Worm (Caenorhabditis elegans) whole organism, L1 larva: ENCODE data around the gene trxr-1.

Experiments
- C04F5.9 ChIP-seq: sonication (generic microtip); optimal IDR thresholded peaks from 2 replicates; lab custom pipeline; 2016; ENCODE audit warnings: missing genetic modification characterization, missing compliant biosample characterization
- C16A3.4 ChIP-seq: fragments of 150-350 bp; optimal IDR thresholded peaks from 2 replicates; lab custom pipeline; 2014; ENCODE audit warnings: missing biosample characterization, missing genetic modification characterization
- C34B4.2 ChIP-seq: sonication (generic microtip); optimal IDR thresholded peaks from 2 replicates; lab custom pipeline; 2017; ENCODE audit warnings: mild to moderate bottlenecking, missing genetic modification characterization, missing compliant biosample characterization
- Y116A8C.19 ChIP-seq: sonication (generic microtip); optimal IDR thresholded peaks from 2 replicates; lab custom pipeline; 2016; ENCODE audit warnings: missing compliant biosample characterization, missing genetic modification characterization, borderline replicate concordance
- aha-1 ChIP-seq: fragments of 150-350 bp; optimal IDR thresholded peaks from 2 replicates; lab custom pipeline; 2014; ENCODE audit warnings: missing biosample characterization, missing genetic modification characterization
- alr-1 ChIP-seq: fragments of 200-800 bp; sonication (Bioruptor generic); optimal IDR thresholded peaks from 2 replicates; lab custom pipeline; 2018; ENCODE audit warnings: borderline replicate concordance, mild to moderate bottlenecking, missing genetic modification characterization, missing compliant biosample characterization
- ama-1 ChIP-seq: fragments of 150-350 bp; optimal IDR thresholded peaks from 2 replicates; lab custom pipeline; 2014
- blmp-1 ChIP-seq: fragments of 150-350 bp; optimal IDR thresholded peaks from 2 replicates; lab custom pipeline; 2014; ENCODE audit warnings: missing biosample characterization, missing genetic modification characterization
- ceh-63 ChIP-seq: fragments of 200-800 bp; sonication (Bioruptor generic); optimal IDR thresholded peaks from 2 replicates; lab custom pipeline; 2018; ENCODE audit warnings: mild to moderate bottlenecking, missing genetic modification characterization, missing compliant biosample characterization
- ceh-82 ChIP-seq, 3 experiments: fragments of 150-350 bp in 1 of 3; sonication (generic microtip) in 2 of 3; optimal IDR thresholded peaks; 2 replicates each; lab custom pipeline; 2014 to 2017; ENCODE audit warnings: missing biosample characterization in 3 of 3, missing genetic modification characterization in 3 of 3
- ceh-90 ChIP-seq: sonication (generic microtip); optimal IDR thresholded peaks from 2 replicates; lab custom pipeline; 2016; ENCODE audit warnings: missing genetic modification characterization, missing compliant biosample characterization
- dpl-1 ChIP-seq, 3 experiments: fragments of 150-350 bp in 2 of 3; sonication (generic microtip) in 1 of 3; optimal IDR thresholded peaks; 2 replicates each; lab custom pipeline; 2014 to 2017; ENCODE audit warnings: missing biosample characterization in 3 of 3, missing genetic modification characterization in 3 of 3, missing genetic modification reagents in 3 of 3
- egl-27 ChIP-seq, 2 experiments: fragments of 150-350 bp in 1 of 2; sonication (generic microtip); optimal IDR thresholded peaks; 3 replicates each; lab custom pipeline; 2017 to 2018; ENCODE audit warnings: missing biosample characterization in 2 of 2, missing genetic modification characterization in 2 of 2, missing genetic modification reagents in 2 of 2
- elt-2 ChIP-seq: sonication (generic microtip); optimal IDR thresholded peaks from 2 replicates; lab custom pipeline; 2016; ENCODE audit warnings: missing genetic modification characterization, mild to moderate bottlenecking, inconsistent platforms, missing compliant biosample characterization, missing genetic modification reagents
- elt-3 ChIP-seq, 6 experiments: fragments of 150-350 bp in 1 of 6; sonication (generic microtip); optimal IDR thresholded peaks; 2 replicates each; lab custom pipeline; 2017 to 2018; ENCODE audit warnings: missing biosample characterization in 6 of 6, missing genetic modification characterization in 6 of 6, inconsistent platforms in 1 of 6
- ets-5 ChIP-seq: fragments of 200-800 bp; sonication (Bioruptor generic); IDR thresholded peaks from 2 replicates; pipeline ENCODE4 v1.3.6; 2022; ENCODE audit warnings: missing genetic modification characterization, missing compliant biosample characterization
- fkh-10 ChIP-seq: sonication (generic microtip); optimal IDR thresholded peaks from 2 replicates; lab custom pipeline; 2017; ENCODE audit warnings: missing biosample characterization, missing genetic modification reagents, missing genetic modification characterization
- fkh-4 ChIP-seq: sonication (generic microtip); optimal IDR thresholded peaks from 2 replicates; lab custom pipeline; 2016; ENCODE audit warnings: missing compliant biosample characterization, missing genetic modification characterization, borderline replicate concordance
- fkh-8 ChIP-seq: sonication (generic microtip); optimal IDR thresholded peaks from 2 replicates; lab custom pipeline; 2016; ENCODE audit warnings: mild to moderate bottlenecking, missing genetic modification characterization, missing compliant biosample characterization
- fos-1 ChIP-seq: fragments of 150-350 bp; optimal IDR thresholded peaks from 2 replicates; lab custom pipeline; 2014; ENCODE audit warnings: missing biosample characterization, missing genetic modification characterization
- grh-1 ChIP-seq: fragments of 200-800 bp; sonication (Bioruptor generic); IDR thresholded peaks from 2 replicates; pipeline ENCODE4 v1.3.6; 2022; ENCODE audit warnings: missing genetic modification reagents, missing genetic modification characterization, missing compliant biosample characterization
- hlh-17 ChIP-seq: fragments of 200-800 bp; sonication (Bioruptor generic); optimal IDR thresholded peaks from 2 replicates; lab custom pipeline; 2018; ENCODE audit warnings: missing genetic modification characterization, mild to moderate bottlenecking, missing compliant biosample characterization, moderate library complexity, borderline replicate concordance
- hlh-4 ChIP-seq: sonication (generic microtip); optimal IDR thresholded peaks from 2 replicates; lab custom pipeline; 2016; ENCODE audit warnings: mild to moderate bottlenecking, missing genetic modification characterization, missing compliant biosample characterization
- irx-1 ChIP-seq: sonication (generic microtip); optimal IDR thresholded peaks from 2 replicates; lab custom pipeline; 2016; ENCODE audit warnings: missing genetic modification characterization, missing compliant biosample characterization
- lin-13 ChIP-seq: fragments of 150-350 bp; optimal IDR thresholded peaks from 2 replicates; lab custom pipeline; 2014; ENCODE audit warnings: missing biosample characterization, missing genetic modification reagents, missing genetic modification characterization
- lin-14 ChIP-seq: fragments of 200-800 bp; sonication (Bioruptor generic); optimal IDR thresholded peaks from 2 replicates; lab custom pipeline; 2018; ENCODE audit warnings: mild to moderate bottlenecking, missing genetic modification characterization, moderate library complexity, missing compliant biosample characterization
- lin-35 ChIP-seq, 2 experiments: fragments of 150-350 bp; optimal IDR thresholded peaks; 2 replicates each; lab custom pipeline; 2014; ENCODE audit warnings: missing biosample characterization in 2 of 2, missing genetic modification characterization in 2 of 2, missing genetic modification reagents in 2 of 2
- lsy-2 ChIP-seq, 2 experiments: fragments of 150-350 bp; optimal IDR thresholded peaks; 2 replicates each; lab custom pipeline; 2014; ENCODE audit warnings: missing biosample characterization in 2 of 2, missing genetic modification characterization in 2 of 2
- mep-1 ChIP-seq: fragments of 150-350 bp; optimal IDR thresholded peaks from 2 replicates; lab custom pipeline; 2014; ENCODE audit warnings: missing biosample characterization, missing genetic modification characterization
- nhr-11 ChIP-seq: fragments of 150-350 bp; optimal IDR thresholded peaks from 2 replicates; lab custom pipeline; 2014; ENCODE audit warnings: missing biosample characterization, missing genetic modification characterization
- nhr-12 ChIP-seq: sonication (generic microtip); optimal IDR thresholded peaks from 2 replicates; lab custom pipeline; 2017; ENCODE audit warnings: missing biosample characterization, missing genetic modification characterization
- nhr-237 ChIP-seq: fragments of 150-350 bp; optimal IDR thresholded peaks from 2 replicates; lab custom pipeline; 2014; ENCODE audit warnings: missing biosample characterization, missing genetic modification characterization
- nhr-28 ChIP-seq: fragments of 150-350 bp; optimal IDR thresholded peaks from 2 replicates; lab custom pipeline; 2014; ENCODE audit warnings: missing biosample characterization, missing genetic modification characterization
- nhr-71 ChIP-seq: sonication (generic microtip); optimal IDR thresholded peaks from 2 replicates; lab custom pipeline; 2016; ENCODE audit warnings: mild to moderate bottlenecking, missing genetic modification characterization, moderate library complexity, missing compliant biosample characterization
- nhr-77 ChIP-seq: fragments of 150-350 bp; optimal IDR thresholded peaks from 2 replicates; lab custom pipeline; 2014; ENCODE audit warnings: missing biosample characterization, missing genetic modification characterization
- nhr-85 ChIP-seq: sonication (generic microtip); peaks from one replicate; lab custom pipeline; 2016; ENCODE audit warnings: missing genetic modification characterization, inconsistent platforms, missing compliant biosample characterization
- nhr-90 ChIP-seq: sonication (generic microtip); optimal IDR thresholded peaks from 2 replicates; lab custom pipeline; 2016; ENCODE audit warnings: mild to moderate bottlenecking, missing genetic modification characterization, missing compliant biosample characterization; ENCODE audit not compliant: poor library complexity
- pag-3 ChIP-seq: sonication (generic microtip); optimal IDR thresholded peaks from 2 replicates; lab custom pipeline; 2017; ENCODE audit warnings: missing genetic modification characterization, mild to moderate bottlenecking, missing compliant biosample characterization, antibody characterized with exemption, borderline replicate concordance; ENCODE audit not compliant: insufficient read depth
- pax-3 ChIP-seq: fragments of 200-800 bp; sonication (Bioruptor generic); optimal IDR thresholded peaks from 2 replicates; lab custom pipeline; 2018; ENCODE audit warnings: mild to moderate bottlenecking, missing genetic modification characterization, moderate library complexity, missing compliant biosample characterization
- pqm-1 ChIP-seq: sonication (generic microtip); optimal IDR thresholded peaks from 3 replicates; lab custom pipeline; 2017; ENCODE audit warnings: missing biosample characterization, missing genetic modification characterization
- rnt-1 ChIP-seq: sonication (generic microtip); optimal IDR thresholded peaks from 2 replicates; lab custom pipeline; 2016; ENCODE audit warnings: mild to moderate bottlenecking, missing genetic modification characterization, moderate library complexity, missing compliant biosample characterization
- snu-23 ChIP-seq: sonication (generic microtip); optimal IDR thresholded peaks from 2 replicates; lab custom pipeline; 2016; ENCODE audit warnings: missing genetic modification characterization, missing compliant biosample characterization
- sox-4 ChIP-seq: sonication (generic microtip); optimal IDR thresholded peaks from 2 replicates; lab custom pipeline; 2016; ENCODE audit warnings: missing genetic modification characterization, missing compliant biosample characterization
- sptf-1 ChIP-seq: fragments of 150-350 bp; optimal IDR thresholded peaks from 2 replicates; lab custom pipeline; 2014; ENCODE audit warnings: missing biosample characterization, missing genetic modification characterization
- tbx-2 ChIP-seq: sonication (generic microtip); optimal IDR thresholded peaks from 2 replicates; lab custom pipeline; 2016; ENCODE audit warnings: missing genetic modification characterization, missing compliant biosample characterization
- unc-130 ChIP-seq: fragments of 150-350 bp; optimal IDR thresholded peaks from 2 replicates; lab custom pipeline; 2017; ENCODE audit warnings: missing biosample characterization, missing genetic modification characterization, inconsistent platforms
- unc-30 ChIP-seq: sonication (generic microtip); optimal IDR thresholded peaks from 2 replicates; lab custom pipeline; 2017; ENCODE audit warnings: missing biosample characterization, missing genetic modification characterization
- unc-62 ChIP-seq: fragments of 150-350 bp; optimal IDR thresholded peaks from 2 replicates; lab custom pipeline; 2014; ENCODE audit warnings: missing biosample characterization, missing genetic modification reagents, missing genetic modification characterization
- unc-98 ChIP-seq: fragments of 200-800 bp; sonication (Bioruptor generic); IDR thresholded peaks from 2 replicates; pipeline ENCODE4 v1.3.6; 2022; ENCODE audit warnings: missing genetic modification characterization, missing compliant biosample characterization
- vab-15 ChIP-seq: sonication (generic microtip); optimal IDR thresholded peaks from 2 replicates; lab custom pipeline; 2017; ENCODE audit warnings: missing genotype, mild to moderate bottlenecking, missing genetic modification characterization, missing compliant biosample characterization
- zag-1 ChIP-seq: fragments of 150-350 bp; optimal IDR thresholded peaks from 2 replicates; lab custom pipeline; 2014; ENCODE audit warnings: missing biosample characterization, missing genetic modification characterization
- zip-4 ChIP-seq: fragments of 200-800 bp; sonication (Bioruptor generic); optimal IDR thresholded peaks from 2 replicates; lab custom pipeline; 2018; ENCODE audit warnings: mild to moderate bottlenecking, missing genetic modification characterization, moderate library complexity, missing compliant biosample characterization
- ztf-4 ChIP-seq: fragments of 150-350 bp; optimal IDR thresholded peaks from 2 replicates; lab custom pipeline; 2014; ENCODE audit warnings: missing biosample characterization, missing genetic modification characterization

The trxr-1 gene

DNA sequence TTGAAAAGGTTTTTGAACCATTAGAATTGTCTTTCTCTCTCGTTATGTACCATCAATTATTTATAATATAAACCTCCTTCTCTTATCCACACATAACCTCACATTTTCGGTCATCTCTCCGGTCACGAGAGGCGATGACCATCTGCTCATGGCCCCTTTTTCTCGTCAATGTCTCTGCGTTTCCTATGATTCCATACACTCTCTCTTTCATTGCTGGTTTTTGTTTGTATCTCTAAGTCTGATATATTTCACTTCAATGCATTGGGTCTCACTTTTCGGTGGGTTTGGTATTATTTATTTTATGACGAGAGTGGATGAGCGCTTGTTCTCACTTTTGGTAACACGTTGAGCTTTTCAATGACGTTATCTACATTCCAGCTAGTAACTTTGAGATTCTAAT lies 11.2 kb downstream of the trxr-1 start (continued):
- no peak for TF ChIP-seq ets-5 (GFP tag; lab: Robert Waterston, UW)
- no peak for TF ChIP-seq unc-62
- TF ChIP-seq ceh-90: no peak
- TF ChIP-seq nhr-28 (tag; lab: Kevin White, UChicago): no peak
- no peak for TF ChIP-seq sox-4
- TF ChIP-seq blmp-1 (tag; lab: Kevin White, UChicago): peak; percentile 51
- TF ChIP-seq zag-1 (tag; lab: Kevin White, UChicago): no peak
- no peak for TF ChIP-seq ama-1 (lab: Kevin White, UChicago)
- TF ChIP-seq hlh-4 (tag; lab: Kevin White, UChicago): no peak
- TF ChIP-seq lin-14 (GFP tag; lab: Kevin White, UChicago): peak; percentile 96
- peak; percentile 92 for TF ChIP-seq snu-23 (GFP tag; lab: Kevin White, UChicago)
- TF ChIP-seq tbx-2: peak; percentile 81
- peak in 1 of 2 experiments; percentile 29 for TF ChIP-seq egl-27 (tag; optimal IDR thresholded peaks at IDR 0.05; lab: Kevin White, UChicago)
- TF ChIP-seq aha-1 (tag; lab: Kevin White, UChicago): peak; percentile 16
- peak in 2 of 6 experiments; percentile 39 to 51 for TF ChIP-seq elt-3 (tag; optimal IDR thresholded peaks at IDR 0.05; lab: Kevin White, UChicago)
- no peak for TF ChIP-seq fkh-10 (GFP tag; lab: Kevin White, UChicago)
- no peak; the same call in 1 of the 2 replicates for TF ChIP-seq grh-1
- TF ChIP-seq fkh-4: no peak
- no peak for TF ChIP-seq hlh-17
- no peak for TF ChIP-seq C34B4.2
- TF ChIP-seq ceh-63 (GFP tag; lab: Kevin White, UChicago): no peak
- peak; percentile 30 for TF ChIP-seq C16A3.4 (tag; lab: Kevin White, UChicago)
- no peak for TF ChIP-seq nhr-12 (tag; lab: Kevin White, UChicago)
- no peak for TF ChIP-seq zip-4 (GFP tag; lab: Kevin White, UChicago)
- no peak for TF ChIP-seq Y116A8C.19
- TF ChIP-seq nhr-85: peak; percentile 85
- TF ChIP-seq lsy-2 (tag; optimal IDR thresholded peaks at IDR 0.05; lab: Kevin White, UChicago): peak; percentile 72 to 81
- peak; percentile 26 for TF ChIP-seq elt-2
- no peak for TF ChIP-seq C04F5.9 (tag; lab: Kevin White, UChicago)
- no peak for TF ChIP-seq unc-98
- TF ChIP-seq rnt-1 (tag; lab: Kevin White, UChicago): peak; percentile 80
- TF ChIP-seq mep-1 (tag; lab: Kevin White, UChicago): peak; percentile 88
- TF ChIP-seq nhr-71 (tag; lab: Kevin White, UChicago): peak; percentile 94
- TF ChIP-seq ztf-4 (tag; lab: Kevin White, UChicago): peak; percentile 85
- TF ChIP-seq nhr-77: peak; percentile 29
- no peak for TF ChIP-seq nhr-11
- TF ChIP-seq pax-3 (tag; lab: Kevin White, UChicago): no peak
- TF ChIP-seq ceh-82 (tag; optimal IDR thresholded peaks at IDR 0.05; lab: Kevin White, UChicago): peak; percentile 38 to 80 (median 66)
- TF ChIP-seq sptf-1 (tag; lab: Kevin White, UChicago): no peak
- no peak for TF ChIP-seq nhr-237 (tag; lab: Kevin White, UChicago)
- TF ChIP-seq vab-15 (tag; lab: Kevin White, UChicago): no peak
- peak; percentile 37 for TF ChIP-seq fkh-8 (tag; lab: Kevin White, UChicago)
- TF ChIP-seq pag-3 (tag; lab: Kevin White, UChicago): no peak
- TF ChIP-seq unc-30 (tag; lab: Kevin White, UChicago): no peak
- peak; percentile 67 for TF ChIP-seq fos-1
- no peak for TF ChIP-seq alr-1 (tag; lab: Kevin White, UChicago)
- peak; percentile 14 for TF ChIP-seq lin-13
- TF ChIP-seq lin-35 (GFP tag; optimal IDR thresholded peaks at IDR 0.05; lab: Kevin White, UChicago): peak; percentile 57 to 75
- TF ChIP-seq nhr-90 (tag; lab: Kevin White, UChicago): peak; percentile 81
- peak; percentile 43 to 55 (median 48) for TF ChIP-seq dpl-1 (GFP tag; optimal IDR thresholded peaks at IDR 0.05; lab: Kevin White, UChicago)
- TF ChIP-seq irx-1 (tag; lab: Kevin White, UChicago): peak; percentile 27
- peak; percentile 46 for TF ChIP-seq unc-130
- TF ChIP-seq pqm-1: no peak
